Worm (Caenorhabditis elegans) whole organism, mixed stage, embryonic: ENCODE measurements around the gene lin-12.

Experiments used
- blmp-1 ChIP-seq: fragments of 150-350 bp; optimal IDR thresholded peaks from 2 replicates; lab custom pipeline; 2014; ENCODE audit warnings: missing biosample characterization, missing genetic modification characterization
- cnd-1 ChIP-seq: fragments of 200-800 bp; sonication (Bioruptor generic); optimal IDR thresholded peaks from 2 replicates; lab custom pipeline; 2018; ENCODE audit warnings: mild to moderate bottlenecking, missing genetic modification characterization, missing compliant biosample characterization
- drap-1 ChIP-seq: fragments of 200-800 bp; sonication (Bioruptor generic); optimal IDR thresholded peaks from 3 replicates; lab custom pipeline; 2018; ENCODE audit warnings: mild to moderate bottlenecking, missing genetic modification characterization, missing compliant biosample characterization
- ham-2 ChIP-seq: fragments of 200-800 bp; sonication (Bioruptor generic); optimal IDR thresholded peaks from 2 replicates; lab custom pipeline; 2018; ENCODE audit warnings: mild to moderate bottlenecking, missing genetic modification characterization, missing compliant biosample characterization
- lsy-2 ChIP-seq: fragments of 150-350 bp; optimal IDR thresholded peaks from 2 replicates; lab custom pipeline; 2014; ENCODE audit warnings: missing biosample characterization, missing genetic modification characterization
- mep-1 ChIP-seq: fragments of 150-350 bp; optimal IDR thresholded peaks from 2 replicates; lab custom pipeline; 2017; ENCODE audit warnings: missing biosample characterization, missing genetic modification reagents, missing genetic modification characterization, inconsistent platforms
- nhr-237 ChIP-seq: fragments of 150-350 bp; optimal IDR thresholded peaks from 2 replicates; lab custom pipeline; 2014; ENCODE audit warnings: missing biosample characterization, missing genetic modification characterization

DNA sequence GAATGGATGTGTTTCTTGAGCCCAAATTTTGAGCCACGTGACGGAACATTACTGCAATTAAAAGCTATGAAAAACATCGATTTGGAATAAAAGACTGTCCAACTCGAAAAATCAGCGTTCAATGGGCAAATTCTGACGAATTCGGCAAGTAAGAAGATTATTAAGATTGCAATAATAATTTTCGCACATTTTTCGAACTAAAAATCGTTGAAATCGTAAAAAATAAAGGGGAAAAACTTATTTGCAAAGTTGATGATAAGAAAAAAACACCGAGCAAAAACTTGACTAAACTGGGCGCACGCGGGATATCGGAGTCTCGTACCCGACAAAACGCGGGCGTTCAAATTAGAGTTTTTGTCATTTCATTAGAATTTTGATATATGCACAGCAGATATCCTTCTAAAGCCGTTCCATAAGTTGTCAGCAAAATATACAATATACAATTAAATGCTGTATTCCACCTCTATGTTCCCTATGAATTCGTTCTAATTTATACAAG lies 18.1 kb upstream of the lin-12 start, which contains the start of the genes mccc-2 and mrpl-44:
- TF ChIP-seq blmp-1 (tag; lab: Kevin White, UChicago) = no peak
- TF ChIP-seq ham-2 = no peak
- TF ChIP-seq lsy-2 (tag; lab: Kevin White, UChicago) = no peak
- no peak for TF ChIP-seq drap-1 (GFP tag; lab: Kevin White, UChicago)
- TF ChIP-seq cnd-1 (tag; lab: Kevin White, UChicago) = no peak
- no peak for TF ChIP-seq nhr-237 (tag; lab: Kevin White, UChicago)
- TF ChIP-seq mep-1 = no peak
